Worm (Caenorhabditis elegans): ENCODE measurements around the gene C23G10.5.

The C23G10.5 gene

ce11 chrIII:6168497-6169227, 22.2 kb upstream of the C23G10.5 start, which contains the start of gene efk-1:
efk-1 (minus strand) TSS chrIII:6168547.
- TF ChIP-seq snpc-1.2 (GFP tag; IDR thresholded peaks at IDR 0.05) (no peak), aha-1 (tag) (peak; percentile 94), hlh-30 (tag; optimal IDR thresholded peaks at IDR 0.05; ENCODE audit: insufficient read depth) (peak; percentile 82), mep-1 (tag; optimal IDR thresholded peaks at IDR 0.05) (peak; percentile 20), ceh-62 (tag; optimal IDR thresholded peaks at IDR 0.05) (no peak), nhr-11 (tag; optimal IDR thresholded peaks at IDR 0.05) (peak; percentile 20), nhr-10 (tag; optimal IDR thresholded peaks at IDR 0.05) (no peak), lir-3 (tag; optimal IDR thresholded peaks at IDR 0.05) (no peak), ama-1 (optimal IDR thresholded peaks at IDR 0.05) (peak; percentile 6), nhr-111 (GFP tag; optimal IDR thresholded peaks at IDR 0.05) (no peak), zip-11 (GFP tag; IDR thresholded peaks at IDR 0.05) (no peak), hlh-11 (tag; optimal IDR thresholded peaks at IDR 0.05) (peak; percentile 79), rbr-2 (tag; optimal IDR thresholded peaks at IDR 0.05) (no peak), snpc-4 (tag; optimal IDR thresholded peaks at IDR 0.05) (no peak), ztf-11 (tag; optimal IDR thresholded peaks at IDR 0.05) (no peak), mxl-2 (GFP tag; conservative IDR thresholded peaks at IDR 0.05) (no peak), R02D3.7 (tag; optimal IDR thresholded peaks at IDR 0.05) (no peak), jun-1 (tag; optimal IDR thresholded peaks at IDR 0.05) (no peak), dmd-6 (GFP tag; IDR thresholded peaks at IDR 0.05) (peak; percentile 33; the same call in 1 of the 2 replicates), lim-7 (GFP tag; IDR thresholded peaks at IDR 0.05) (no peak), lsy-2 (tag; optimal IDR thresholded peaks at IDR 0.05) (peak in 1 of 2 experiments; percentile 34), mdt-29 (GFP tag; IDR thresholded peaks at IDR 0.05) (0 out of 2 replicates have a peak, but pooled peaks have one; percentile 22), hif-1 (tag; optimal IDR thresholded peaks at IDR 0.05) (peak; percentile 56 to 97), sdz-12 (GFP tag; optimal IDR thresholded peaks at IDR 0.05) (no peak), ceh-82 (tag; optimal IDR thresholded peaks at IDR 0.05) (no peak), nhr-76 (tag; optimal IDR thresholded peaks at IDR 0.05) (no peak), Y105C5A.15 (GFP tag; IDR thresholded peaks at IDR 0.05) (no peak), dpl-1 (GFP tag; optimal IDR thresholded peaks at IDR 0.05) (no peak), mes-2 (tag; optimal IDR thresholded peaks at IDR 0.05; ENCODE audit: poor library complexity, severe bottlenecking) (no peak), ceh-32 (tag; optimal IDR thresholded peaks at IDR 0.05; ENCODE audit: poor library complexity) (no peak), ces-1 (GFP tag; optimal IDR thresholded peaks at IDR 0.05) (no peak), daf-16 (GFP tag; optimal IDR thresholded peaks at IDR 0.05) (no peak), daf-16 (tag; optimal IDR thresholded peaks at IDR 0.05) (peak; percentile 91), lin-1 (GFP tag; IDR thresholded peaks at IDR 0.05) (0 out of 2 replicates have a peak, but pooled peaks have one; percentile 17), Y5F2A.4 (GFP tag; optimal IDR thresholded peaks at IDR 0.05) (no peak), unc-130 (GFP tag; optimal IDR thresholded peaks at IDR 0.05) (no peak), gei-8 (GFP tag; optimal IDR thresholded peaks at IDR 0.05) (no peak), mdl-1 (tag; optimal IDR thresholded peaks at IDR 0.05) (peak in 1 of 2 experiments; percentile 37), set-16 (GFP tag; IDR thresholded peaks at IDR 0.05) (no peak), nhr-102 (tag; optimal IDR thresholded peaks at IDR 0.05) (no peak), nhr-77 (tag; optimal IDR thresholded peaks at IDR 0.05) (peak; percentile 53), fos-1 (tag; optimal IDR thresholded peaks at IDR 0.05) (no peak), dmd-8 (GFP tag; IDR thresholded peaks at IDR 0.05) (no peak), dve-1 (tag; optimal IDR thresholded peaks at IDR 0.05; ENCODE audit: insufficient read depth) (peak; percentile 82), duxl-1 (tag; optimal IDR thresholded peaks at IDR 0.05; ENCODE audit: poor library complexity) (no peak), nhr-28 (tag; optimal IDR thresholded peaks at IDR 0.05) (peak; percentile 42)

All from whole organism, L4 larva.